Fruit fly (Drosophila melanogaster) whole organism, embryonic: ENCODE data around the gene AANATL3.

Source experiments
- ATbp ChIP-seq: fragments of 200-800 bp; sonication (Bioruptor generic); optimal IDR thresholded peaks from 2 replicates; lab custom pipeline; 2017; ENCODE audit warnings: missing biosample characterization, mild to moderate bottlenecking, missing genetic modification characterization, missing genetic modification reagents
- Blimp-1 ChIP-seq: fragments of 200-800 bp; sonication (Bioruptor generic); optimal IDR thresholded peaks from 3 replicates; lab custom pipeline; 2018; ENCODE audit warnings: missing biosample characterization, missing genetic modification characterization, mild to moderate bottlenecking, moderate library complexity, missing genetic modification reagents
- CG10431 ChIP-seq: fragments of 200-800 bp; sonication (Bioruptor generic); optimal IDR thresholded peaks from 3 replicates; lab custom pipeline; 2018; ENCODE audit warnings: missing biosample characterization, mild to moderate bottlenecking, missing genetic modification characterization
- CG10979 ChIP-seq: fragments of 200-800 bp; sonication (Bioruptor generic); optimal IDR thresholded peaks from 2 replicates; lab custom pipeline; 2018; ENCODE audit warnings: missing biosample characterization, mild to moderate bottlenecking, missing genetic modification characterization, moderate library complexity
- CG17328 ChIP-seq: fragments of 200-800 bp; sonication (Bioruptor generic); IDR thresholded peaks from 2 replicates; pipeline ENCODE4 v1.3.6; 2022; ENCODE audit warnings: missing biosample characterization, missing genetic modification characterization
- CG17359 ChIP-seq: fragments of 200-800 bp; sonication (Bioruptor generic); optimal IDR thresholded peaks from 3 replicates; lab custom pipeline; 2018; ENCODE audit warnings: missing biosample characterization, mild to moderate bottlenecking, missing genetic modification characterization, moderate library complexity
- CG17361 ChIP-seq: fragments of 200-800 bp; sonication (Bioruptor generic); IDR thresholded peaks from 3 replicates; pipeline ENCODE4 v1.3.6; 2022; ENCODE audit warnings: missing biosample characterization, missing genetic modification characterization
- CG17385 ChIP-seq: fragments of 200-800 bp; sonication (Bioruptor generic); optimal IDR thresholded peaks from 3 replicates; lab custom pipeline; 2018; ENCODE audit warnings: missing biosample characterization, mild to moderate bottlenecking, missing genetic modification characterization
- CG31365 ChIP-seq: fragments of 200-800 bp; sonication (Bioruptor generic); optimal IDR thresholded peaks from 2 replicates; lab custom pipeline; 2018; ENCODE audit warnings: missing biosample characterization, mild to moderate bottlenecking, missing genetic modification characterization
- CG31388 ChIP-seq: fragments of 200-800 bp; sonication (Bioruptor generic); optimal IDR thresholded peaks from 2 replicates; lab custom pipeline; 2016; ENCODE audit warnings: missing biosample characterization, missing genetic modification characterization
- CG3281 ChIP-seq: fragments of 200-800 bp; sonication (Bioruptor generic); optimal IDR thresholded peaks from 3 replicates; lab custom pipeline; 2017; ENCODE audit warnings: missing biosample characterization, mild to moderate bottlenecking, missing genetic modification characterization
- CG42726 ChIP-seq: fragments of 200-800 bp; sonication (Bioruptor generic); IDR thresholded peaks from 2 replicates; pipeline ENCODE4 v1.3.6; 2022; ENCODE audit warnings: missing biosample characterization, missing genetic modification characterization; ENCODE audit not compliant: partially characterized antibody
- CG4328 ChIP-seq: fragments of 200-800 bp; sonication (Bioruptor generic); optimal IDR thresholded peaks from 3 replicates; lab custom pipeline; 2017; ENCODE audit warnings: missing biosample characterization, missing genetic modification reagents, missing genetic modification characterization
- CG43689 ChIP-seq: fragments of 200-800 bp; sonication (Bioruptor generic); IDR thresholded peaks from 2 replicates; pipeline ENCODE4 v1.3.6; 2022; ENCODE audit warnings: missing biosample characterization, missing genetic modification characterization
- CG6813 ChIP-seq: fragments of 200-800 bp; sonication (Bioruptor generic); optimal IDR thresholded peaks from 2 replicates; lab custom pipeline; 2017; ENCODE audit warnings: missing biosample characterization, missing genetic modification characterization, mild to moderate bottlenecking, moderate library complexity, missing genetic modification reagents
- CG9215 ChIP-seq: fragments of 200-800 bp; sonication (Bioruptor generic); IDR thresholded peaks from 2 replicates; pipeline ENCODE4 v1.3.6; 2022; ENCODE audit warnings: missing biosample characterization, missing genetic modification characterization
- Deaf1 ChIP-seq: fragments of 200-800 bp; optimal IDR thresholded peaks from 3 replicates; lab custom pipeline; 2019; ENCODE audit warnings: missing biosample characterization, mild to moderate bottlenecking, missing genetic modification characterization, moderate library complexity
- Drgx ChIP-seq: fragments of 200-800 bp; sonication (Bioruptor generic); IDR thresholded peaks from 2 replicates; pipeline ENCODE4 v1.3.6; 2022; ENCODE audit warnings: missing biosample characterization, missing genetic modification characterization
- Ets65A ChIP-seq: fragments of 200-800 bp; sonication (Bioruptor generic); peaks from one replicate; lab custom pipeline; 2016; ENCODE audit warnings: missing biosample characterization, missing genetic modification characterization
- GATAe ChIP-seq: fragments of 200-800 bp; sonication (Bioruptor generic); conservative IDR thresholded peaks from 2 replicates; pipeline ENCODE4 v1.3.6; 2022; ENCODE audit warnings: missing biosample characterization, missing genetic modification characterization
- H2.0 ChIP-seq: fragments of 200-800 bp; sonication (Bioruptor generic); IDR thresholded peaks from 2 replicates; pipeline ENCODE4 v1.3.6; 2022; ENCODE audit warnings: missing biosample characterization, missing genetic modification characterization
- Hmx ChIP-seq: fragments of 200-800 bp; sonication (Bioruptor generic); optimal IDR thresholded peaks from 2 replicates; lab custom pipeline; 2016; ENCODE audit warnings: missing biosample characterization, missing genetic modification characterization
- Hr78 ChIP-seq, 2 experiments: fragments of 200-800 bp in 1 of 2; fragments of >200 bp in 1 of 2; sonication (Bioruptor generic) in 1 of 2; optimal IDR thresholded peaks; 2 replicates each; lab custom pipeline; 2017 to 2019; ENCODE audit warnings: missing biosample characterization in 2 of 2, missing genetic modification characterization in 2 of 2, mild to moderate bottlenecking in 1 of 2, moderate library complexity in 1 of 2
- Med ChIP-seq: fragments of 200-800 bp; sonication (Bioruptor generic); peaks from one replicate; lab custom pipeline; 2016; ENCODE audit warnings: missing biosample characterization, missing genetic modification characterization, mild to moderate bottlenecking, inconsistent platforms, moderate library complexity
- NC2α ChIP-seq: fragments of 200-800 bp; sonication (Bioruptor generic); optimal IDR thresholded peaks from 2 replicates; lab custom pipeline; 2016; ENCODE audit warnings: missing biosample characterization, missing genetic modification characterization
- bowl ChIP-seq: fragments of 200-800 bp; sonication (Bioruptor generic); IDR thresholded peaks from 2 replicates; pipeline ENCODE4 v1.3.6; 2022; ENCODE audit warnings: missing biosample characterization, missing genetic modification characterization
- br ChIP-seq: fragments of >200 bp; optimal IDR thresholded peaks from 2 replicates; lab custom pipeline; 2017
- bsh ChIP-seq, 2 experiments: fragments of 200-800 bp; sonication (Bioruptor generic); optimal IDR thresholded peaks; 2 replicates each; lab custom pipeline; 2017 to 2018; ENCODE audit warnings: mild to moderate bottlenecking in 2 of 2, missing biosample characterization in 2 of 2, missing genetic modification characterization in 2 of 2, moderate library complexity in 1 of 2
- cg ChIP-seq: fragments of 200-800 bp; sonication (Bioruptor generic); optimal IDR thresholded peaks from 3 replicates; lab custom pipeline; 2019; ENCODE audit warnings: missing biosample characterization, mild to moderate bottlenecking, missing genetic modification characterization, moderate library complexity
- dmrt99B ChIP-seq: fragments of 200-800 bp; sonication (Bioruptor generic); optimal IDR thresholded peaks from 2 replicates; lab custom pipeline; 2018; ENCODE audit warnings: missing biosample characterization, mild to moderate bottlenecking, missing genetic modification characterization, moderate library complexity
- ems ChIP-seq: fragments of 200-800 bp; sonication (Bioruptor generic); optimal IDR thresholded peaks from 3 replicates; lab custom pipeline; 2016; ENCODE audit warnings: missing biosample characterization, missing genetic modification characterization
- eve ChIP-seq, 2 experiments: fragments of >200 bp; optimal IDR thresholded peaks; 2 replicates each; lab custom pipeline; 2017; ENCODE audit warnings: missing biosample characterization in 2 of 2, missing genetic modification characterization in 2 of 2
- ewg ChIP-seq: fragments of 200-800 bp; sonication (Bioruptor generic); optimal IDR thresholded peaks from 3 replicates; lab custom pipeline; 2017; ENCODE audit warnings: mild to moderate bottlenecking, missing biosample characterization, missing genetic modification reagents, missing genetic modification characterization
- fd102C ChIP-seq: fragments of 200-800 bp; sonication (Bioruptor generic); optimal IDR thresholded peaks from 2 replicates; lab custom pipeline; 2018; ENCODE audit warnings: missing biosample characterization, mild to moderate bottlenecking, missing genetic modification characterization, moderate library complexity
- fd96Cb ChIP-seq: fragments of 200-800 bp; sonication (Bioruptor generic); optimal IDR thresholded peaks from 2 replicates; lab custom pipeline; 2018; ENCODE audit warnings: missing biosample characterization, mild to moderate bottlenecking, missing genetic modification characterization, moderate library complexity
- nerfin-2 ChIP-seq: fragments of 200-800 bp; sonication (Bioruptor generic); IDR thresholded peaks from 2 replicates; pipeline ENCODE4 v1.3.6; 2022; ENCODE audit warnings: missing biosample characterization, missing genetic modification characterization; ENCODE audit not compliant: partially characterized antibody
- phol ChIP-seq: fragments of 200-800 bp; sonication (Bioruptor generic); optimal IDR thresholded peaks from 3 replicates; lab custom pipeline; 2018; ENCODE audit warnings: missing biosample characterization, mild to moderate bottlenecking, missing genetic modification characterization, moderate library complexity
- pum ChIP-seq: fragments of 200-800 bp; sonication (Bioruptor generic); optimal IDR thresholded peaks from 2 replicates; lab custom pipeline; 2016; ENCODE audit warnings: missing biosample characterization, missing genetic modification characterization
- salm ChIP-seq: fragments of 200-800 bp; sonication (Bioruptor generic); optimal IDR thresholded peaks from 2 replicates; lab custom pipeline; 2018; ENCODE audit warnings: missing biosample characterization, mild to moderate bottlenecking, missing genetic modification characterization
- sc ChIP-seq, 3 experiments: fragments of >200 bp in 2 of 3; fragments of 200-800 bp in 1 of 3; sonication (Bioruptor generic) in 1 of 3; optimal IDR thresholded peaks; 2 replicates in 2 of 3; 3 replicates in 1 of 3; lab custom pipeline; 2017; ENCODE audit warnings: mild to moderate bottlenecking in 1 of 3, missing biosample characterization in 1 of 3, missing genetic modification characterization in 1 of 3, missing genetic modification reagents in 1 of 3
- sens ChIP-seq: fragments of 200-800 bp; sonication (Bioruptor generic); peaks from one replicate; lab custom pipeline; 2016; ENCODE audit warnings: missing biosample characterization, missing genetic modification characterization
- shn ChIP-seq: fragments of 200-800 bp; sonication (Bioruptor generic); optimal IDR thresholded peaks from 3 replicates; lab custom pipeline; 2016; ENCODE audit warnings: missing biosample characterization, missing genetic modification characterization
- slou ChIP-seq: fragments of 200-800 bp; sonication (Bioruptor generic); optimal IDR thresholded peaks from 3 replicates; lab custom pipeline; 2016; ENCODE audit warnings: missing biosample characterization, missing genetic modification characterization
- sna ChIP-seq: fragments of 200-800 bp; sonication (Bioruptor generic); IDR thresholded peaks from 2 replicates; pipeline ENCODE4 v1.3.6; 2022; ENCODE audit warnings: missing biosample characterization, missing genetic modification characterization; ENCODE audit not compliant: partially characterized antibody
- tup ChIP-seq: fragments of 200-800 bp; sonication (Bioruptor generic); optimal IDR thresholded peaks from 2 replicates; lab custom pipeline; 2016; ENCODE audit warnings: missing biosample characterization, mild to moderate bottlenecking, missing genetic modification characterization, moderate library complexity
- usp ChIP-seq: fragments of >200 bp; optimal IDR thresholded peaks from 2 replicates; lab custom pipeline; 2017; ENCODE audit warnings: missing biosample characterization, missing genetic modification characterization
- vfl ChIP-seq: fragments of 200-800 bp; sonication (Bioruptor generic); optimal IDR thresholded peaks from 2 replicates; lab custom pipeline; 2016; ENCODE audit warnings: missing biosample characterization, missing genetic modification characterization
- zen ChIP-seq: fragments of 200-800 bp; sonication (Bioruptor generic); optimal IDR thresholded peaks from 3 replicates; lab custom pipeline; 2018; ENCODE audit warnings: missing biosample characterization, mild to moderate bottlenecking, missing genetic modification characterization, moderate library complexity

AANATL3 gene

DNA sequence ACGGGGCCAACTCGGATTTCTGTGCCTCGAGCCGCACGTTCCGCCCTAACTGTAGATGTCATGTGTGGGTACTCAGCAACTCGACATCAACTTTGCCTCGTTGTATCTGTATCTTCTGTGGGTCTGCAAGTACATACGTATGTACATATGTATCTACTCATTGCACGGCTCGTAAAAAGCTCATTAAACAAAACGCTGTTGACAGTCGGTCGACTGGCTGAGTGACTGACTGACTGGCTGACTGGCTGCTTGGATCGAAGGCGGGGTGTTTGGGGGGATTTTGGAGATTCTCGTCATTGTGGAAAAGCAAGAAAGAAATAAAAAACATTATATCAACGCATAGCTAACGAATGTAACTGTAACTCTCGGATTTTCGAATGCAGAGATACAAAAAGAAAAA lies 21.3 kb downstream of the AANATL3 start (continued):
- TF ChIP-seq H2.0 = no peak
- peak; percentile 22 for TF ChIP-seq Med
- TF ChIP-seq ewg (GFP tag; lab: Kevin White, UChicago) = peak; percentile 15
- no peak for TF ChIP-seq CG17328 (GFP tag; lab: Robert Waterston, UW)
- no peak for TF ChIP-seq Deaf1
- no peak for TF ChIP-seq Hr78 (GFP tag; optimal IDR thresholded peaks at IDR 0.05; lab: Kevin White, UChicago)
- no peak for TF ChIP-seq slou
- TF ChIP-seq CG6813 (GFP tag; lab: Kevin White, UChicago) = no peak
- no peak for TF ChIP-seq tup (GFP tag; lab: Kevin White, UChicago)
- TF ChIP-seq nerfin-2 (GFP tag; lab: Robert Waterston, UW) = no peak
- no peak for TF ChIP-seq GATAe (GFP tag; lab: Robert Waterston, UW)
- TF ChIP-seq cg (GFP tag; lab: Kevin White, UChicago) = no peak
- TF ChIP-seq CG31388 (GFP tag; lab: Kevin White, UChicago) = no peak
- TF ChIP-seq CG42726 (GFP tag; lab: Robert Waterston, UW) = no peak
- TF ChIP-seq bowl (GFP tag; lab: Robert Waterston, UW) = no peak
- peak; percentile 1 for TF ChIP-seq CG10431 (GFP tag; lab: Kevin White, UChicago)
- no peak for TF ChIP-seq CG31365 (tag; lab: Kevin White, UChicago)
- no peak for TF ChIP-seq Hmx (GFP tag; lab: Kevin White, UChicago)
- no peak for TF ChIP-seq CG43689 (GFP tag; lab: Robert Waterston, UW)
- TF ChIP-seq br (lab: Kevin White, UChicago) = no peak
- no peak for TF ChIP-seq shn (GFP tag; lab: Kevin White, UChicago)
- no peak for TF ChIP-seq NC2α (GFP tag; lab: Kevin White, UChicago)
- TF ChIP-seq salm = no peak
- TF ChIP-seq CG17359 (tag; lab: Kevin White, UChicago) = peak; percentile 6
- TF ChIP-seq CG4328 = no peak
- TF ChIP-seq ems (GFP tag; lab: Kevin White, UChicago) = no peak

- TF ChIP-seq usp = no peak
- TF ChIP-seq sc (optimal IDR thresholded peaks at IDR 0.05; lab: Kevin White, UChicago) = no peak
- no peak for TF ChIP-seq sc (GFP tag; optimal IDR thresholded peaks at IDR 0.05; lab: Kevin White, UChicago)
- TF ChIP-seq fd102C = no peak
- TF ChIP-seq pum (GFP tag; lab: Kevin White, UChicago) = no peak
- no peak for TF ChIP-seq CG31388 (GFP tag; lab: Kevin White, UChicago)
- peak; percentile 4 for TF ChIP-seq dmrt99B (tag; lab: Kevin White, UChicago)
- no peak for TF ChIP-seq vfl
- peak; percentile 60 for TF ChIP-seq Ets65A (GFP tag; lab: Kevin White, UChicago)
- no peak for TF ChIP-seq CG17361 (GFP tag; lab: Robert Waterston, UW)
- TF ChIP-seq CG3281 = no peak
- no peak for TF ChIP-seq fd96Cb (tag; lab: Kevin White, UChicago)
- peak; percentile 20 for TF ChIP-seq sens (GFP tag; lab: Kevin White, UChicago)
- TF ChIP-seq Drgx (GFP tag; lab: Robert Waterston, UW) = peak; percentile 29; the same call in 1 of the 2 replicates
- no peak for TF ChIP-seq CG17385 (GFP tag; lab: Kevin White, UChicago)
- no peak for TF ChIP-seq CG10979
- no peak for TF ChIP-seq zen (tag; lab: Kevin White, UChicago)
- TF ChIP-seq Blimp-1 (GFP tag; lab: Kevin White, UChicago) = peak; percentile 10
- no peak for TF ChIP-seq NC2α (GFP tag; lab: Kevin White, UChicago)
- TF ChIP-seq ATbp = no peak
- TF ChIP-seq phol (tag; lab: Kevin White, UChicago) = peak; percentile 21
- no peak for TF ChIP-seq CG9215 (GFP tag; lab: Robert Waterston, UW)
- TF ChIP-seq bsh (GFP tag; optimal IDR thresholded peaks at IDR 0.05; lab: Kevin White, UChicago) = peak in 1 of 2 experiments; percentile 18
- TF ChIP-seq eve (GFP tag; optimal IDR thresholded peaks at IDR 0.05; lab: Kevin White, UChicago) = peak in 1 of 2 experiments; percentile 51
- TF ChIP-seq sna (GFP tag; lab: Robert Waterston, UW) = no peak
Observed at dm6 chr2L:20002086-20002485, 23.5 kb downstream of the AANATL3 start.
